Worm (Caenorhabditis elegans) whole organism, L4 larva: ENCODE data around the gene rpl-23.

Experiments used
- F44E2.7 ChIP-seq: fragments of 200-800 bp; sonication (Bioruptor generic); IDR thresholded peaks from 2 replicates; pipeline ENCODE4 v2.1.2; 2022; ENCODE audit warnings: missing genetic modification characterization, missing compliant biosample characterization
- F49E8.2 ChIP-seq: sonication (generic microtip); optimal IDR thresholded peaks from 2 replicates; lab custom pipeline; 2016; ENCODE audit warnings: missing compliant biosample characterization, mild to moderate bottlenecking, missing genetic modification characterization, borderline replicate concordance
- R02D3.7 ChIP-seq: fragments of 150-350 bp; sonication (generic microtip); optimal IDR thresholded peaks from 3 replicates; lab custom pipeline; 2014; ENCODE audit warnings: missing biosample characterization, missing genetic modification characterization
- T20F7.1 ChIP-seq: fragments of 200-800 bp; sonication (Bioruptor generic); optimal IDR thresholded peaks from 2 replicates; lab custom pipeline; 2018; ENCODE audit warnings: mild to moderate bottlenecking, missing genetic modification characterization, missing compliant biosample characterization
- T26A8.4 ChIP-seq: fragments of 200-800 bp; sonication (Bioruptor generic); IDR thresholded peaks from 2 replicates; pipeline ENCODE4 v1.3.6; 2022; ENCODE audit warnings: missing genetic modification characterization, missing compliant biosample characterization
- Y5F2A.4 ChIP-seq: fragments of 200-800 bp; sonication (Bioruptor generic); optimal IDR thresholded peaks from 2 replicates; lab custom pipeline; 2018; ENCODE audit warnings: mild to moderate bottlenecking, missing genetic modification characterization, missing compliant biosample characterization
- ZK337.2 ChIP-seq: fragments of 200-800 bp; sonication (Bioruptor generic); IDR thresholded peaks from 2 replicates; pipeline ENCODE4 v1.3.6; 2022; ENCODE audit warnings: missing genetic modification reagents, missing genetic modification characterization, missing compliant biosample characterization
- ZK546.5 ChIP-seq, 2 experiments: sonication (generic microtip); optimal IDR thresholded peaks; 2 replicates each; lab custom pipeline; 2017; ENCODE audit warnings: missing biosample characterization in 2 of 2, missing genetic modification characterization in 2 of 2
- arid-1 ChIP-seq: fragments of 200-800 bp; sonication (Bioruptor generic); conservative IDR thresholded peaks from 2 replicates; pipeline ENCODE4 v1.3.6; 2022; ENCODE audit warnings: missing genetic modification reagents, missing genetic modification characterization, missing compliant biosample characterization
- attf-4 ChIP-seq: sonication (generic microtip); optimal IDR thresholded peaks from 3 replicates; lab custom pipeline; 2017; ENCODE audit warnings: missing biosample characterization, missing genetic modification characterization
- ceh-20 ChIP-seq: fragments of 200-800 bp; sonication (Bioruptor generic); IDR thresholded peaks from 2 replicates; pipeline ENCODE4 v1.3.6; 2022; ENCODE audit warnings: missing genetic modification reagents, missing genetic modification characterization, missing compliant biosample characterization
- cey-2 ChIP-seq: sonication (generic microtip); optimal IDR thresholded peaks from 3 replicates; lab custom pipeline; 2017; ENCODE audit warnings: missing genetic modification characterization, mild to moderate bottlenecking, missing compliant biosample characterization, antibody characterized with exemption, borderline replicate concordance; ENCODE audit not compliant: insufficient read depth
- daf-12 ChIP-seq: fragments of 150-350 bp; optimal IDR thresholded peaks from 2 replicates; lab custom pipeline; 2014; ENCODE audit warnings: missing biosample characterization, missing genetic modification reagents, missing genetic modification characterization
- dmd-6 ChIP-seq: fragments of 200-800 bp; sonication (Bioruptor generic); IDR thresholded peaks from 2 replicates; pipeline ENCODE4 v1.3.6; 2022; ENCODE audit warnings: missing genetic modification reagents, missing genetic modification characterization, missing compliant biosample characterization
- dmd-8 ChIP-seq: fragments of 200-800 bp; sonication (Bioruptor generic); IDR thresholded peaks from 2 replicates; pipeline ENCODE4 v1.3.6; 2022; ENCODE audit warnings: missing genetic modification characterization, missing compliant biosample characterization
- dmd-9 ChIP-seq: fragments of 200-800 bp; sonication (Bioruptor generic); IDR thresholded peaks from 2 replicates; pipeline ENCODE4 v1.3.6; 2022; ENCODE audit warnings: missing genetic modification reagents, missing genetic modification characterization, missing compliant biosample characterization
- dpl-1 ChIP-seq: fragments of 150-350 bp; optimal IDR thresholded peaks from 2 replicates; lab custom pipeline; 2014; ENCODE audit warnings: missing biosample characterization, missing genetic modification reagents, missing genetic modification characterization
- duxl-1 ChIP-seq: sonication (generic microtip); optimal IDR thresholded peaks from 2 replicates; lab custom pipeline; 2016; ENCODE audit warnings: mild to moderate bottlenecking, missing genetic modification characterization, moderate library complexity, missing compliant biosample characterization; ENCODE audit not compliant: poor library complexity
- egl-27 ChIP-seq: sonication (generic microtip); optimal IDR thresholded peaks from 3 replicates; lab custom pipeline; 2017; ENCODE audit warnings: missing biosample characterization, missing genetic modification reagents, missing genetic modification characterization
- egl-43 ChIP-seq: fragments of 200-800 bp; sonication (Bioruptor generic); IDR thresholded peaks from 2 replicates; pipeline ENCODE4 v1.3.6; 2022; ENCODE audit warnings: missing genetic modification reagents, missing genetic modification characterization, missing compliant biosample characterization
- fos-1 ChIP-seq: fragments of 150-350 bp; optimal IDR thresholded peaks from 2 replicates; lab custom pipeline; 2014; ENCODE audit warnings: missing biosample characterization, missing genetic modification characterization
- gei-8 ChIP-seq: fragments of 200-800 bp; sonication (Bioruptor generic); optimal IDR thresholded peaks from 2 replicates; lab custom pipeline; 2018; ENCODE audit warnings: mild to moderate bottlenecking, missing genetic modification characterization, missing compliant biosample characterization
- hif-1 ChIP-seq, 2 experiments: sonication (generic microtip); optimal IDR thresholded peaks; 2 replicates each; lab custom pipeline; 2016 to 2017; ENCODE audit warnings: missing compliant biosample characterization in 2 of 2, missing genetic modification characterization in 2 of 2, missing genetic modification reagents in 2 of 2, missing genotype in 2 of 2, mild to moderate bottlenecking in 1 of 2
- hlh-11 ChIP-seq: fragments of 200-800 bp; sonication (Bioruptor generic); optimal IDR thresholded peaks from 2 replicates; lab custom pipeline; 2018; ENCODE audit warnings: mild to moderate bottlenecking, missing genetic modification characterization, missing compliant biosample characterization
- lim-7 ChIP-seq: fragments of 200-800 bp; sonication (Bioruptor generic); IDR thresholded peaks from 2 replicates; pipeline ENCODE4 v1.3.6; 2022; ENCODE audit warnings: missing genetic modification characterization, missing compliant biosample characterization
- lin-1 ChIP-seq: fragments of 200-800 bp; sonication (Bioruptor generic); IDR thresholded peaks from 2 replicates; pipeline ENCODE4 v1.3.6; 2022; ENCODE audit warnings: missing genetic modification reagents, missing genetic modification characterization, missing compliant biosample characterization
- lin-29 ChIP-seq: fragments of 200-800 bp; sonication (Bioruptor generic); IDR thresholded peaks from 2 replicates; pipeline ENCODE4 v1.3.6; 2022; ENCODE audit warnings: missing genetic modification reagents, missing genetic modification characterization, missing compliant biosample characterization
- lsy-2 ChIP-seq, 2 experiments: fragments of 150-350 bp in 1 of 2; sonication (generic microtip) in 1 of 2; optimal IDR thresholded peaks; 2 replicates each; lab custom pipeline; 2014 to 2017; ENCODE audit warnings: missing biosample characterization in 2 of 2, missing genetic modification characterization in 2 of 2
- madf-9 ChIP-seq: fragments of 200-800 bp; sonication (Bioruptor generic); conservative IDR thresholded peaks from 2 replicates; pipeline ENCODE4 v1.3.6; 2022; ENCODE audit warnings: missing genetic modification reagents, missing genetic modification characterization, missing compliant biosample characterization
- mxl-3 ChIP-seq: fragments of 200-800 bp; sonication (Bioruptor generic); optimal IDR thresholded peaks from 2 replicates; lab custom pipeline; 2018; ENCODE audit warnings: mild to moderate bottlenecking, missing genetic modification characterization, missing compliant biosample characterization
- nhr-102 ChIP-seq: sonication (generic microtip); optimal IDR thresholded peaks from 2 replicates; lab custom pipeline; 2016; ENCODE audit warnings: mild to moderate bottlenecking, missing genetic modification characterization, moderate library complexity, missing compliant biosample characterization
- nhr-237 ChIP-seq: sonication (generic microtip); optimal IDR thresholded peaks from 2 replicates; lab custom pipeline; 2017; ENCODE audit warnings: missing biosample characterization, missing genetic modification characterization
- nhr-25 ChIP-seq: sonication (generic microtip); optimal IDR thresholded peaks from 2 replicates; lab custom pipeline; 2017; ENCODE audit warnings: missing genetic modification characterization, mild to moderate bottlenecking, missing compliant biosample characterization, antibody characterized with exemption, moderate library complexity, borderline replicate concordance; ENCODE audit not compliant: insufficient read depth
- nhr-28 ChIP-seq: fragments of 150-350 bp; optimal IDR thresholded peaks from 2 replicates; lab custom pipeline; 2014; ENCODE audit warnings: missing biosample characterization, missing genetic modification characterization
- nhr-48 ChIP-seq: sonication (generic microtip); optimal IDR thresholded peaks from 2 replicates; lab custom pipeline; 2016; ENCODE audit warnings: mild to moderate bottlenecking, missing genetic modification characterization, missing compliant biosample characterization
- nhr-76 ChIP-seq: fragments of 150-350 bp; optimal IDR thresholded peaks from 2 replicates; lab custom pipeline; 2014; ENCODE audit warnings: missing biosample characterization, missing genetic modification characterization
- php-3 ChIP-seq: fragments of 200-800 bp; sonication (Bioruptor generic); IDR thresholded peaks from 2 replicates; pipeline ENCODE4 v1.3.6; 2022; ENCODE audit warnings: missing genetic modification reagents, missing genetic modification characterization, missing compliant biosample characterization
- set-16 ChIP-seq: fragments of 200-800 bp; sonication (Bioruptor generic); IDR thresholded peaks from 2 replicates; pipeline ENCODE4 v1.3.6; 2022; ENCODE audit warnings: missing genetic modification reagents, missing genetic modification characterization, missing compliant biosample characterization
- skn-1 ChIP-seq: fragments of 150-350 bp; optimal IDR thresholded peaks from 2 replicates; lab custom pipeline; 2014; ENCODE audit warnings: missing biosample characterization, missing genetic modification characterization
- snpc-1.2 ChIP-seq: fragments of 200-800 bp; sonication (Bioruptor generic); IDR thresholded peaks from 2 replicates; pipeline ENCODE4 v1.3.6; 2022; ENCODE audit warnings: missing genetic modification reagents, missing genetic modification characterization, missing compliant biosample characterization
- snpc-4 ChIP-seq: fragments of 150-350 bp; optimal IDR thresholded peaks from 2 replicates; lab custom pipeline; 2014; ENCODE audit warnings: missing biosample characterization, missing genetic modification characterization
- spr-3 ChIP-seq: fragments of 200-800 bp; sonication (Bioruptor generic); optimal IDR thresholded peaks from 2 replicates; lab custom pipeline; 2018; ENCODE audit warnings: mild to moderate bottlenecking, missing genetic modification characterization, missing compliant biosample characterization
- tag-97 ChIP-seq: fragments of 200-800 bp; sonication (Bioruptor generic); IDR thresholded peaks from 2 replicates; pipeline ENCODE4 v1.3.6; 2022; ENCODE audit warnings: missing genetic modification characterization, missing compliant biosample characterization
- unc-130 ChIP-seq: sonication (generic microtip); optimal IDR thresholded peaks from 2 replicates; lab custom pipeline; 2016; ENCODE audit warnings: missing genetic modification reagents, missing genetic modification characterization, missing compliant biosample characterization
- unc-62 ChIP-seq, 3 experiments: fragments of 150-350 bp in 1 of 3; sonication (generic microtip); optimal IDR thresholded peaks in 2 of 3; peaks in 1 of 3; 1 replicate in 1 of 3; 2 replicates in 2 of 3; lab custom pipeline; 2014 to 2017; ENCODE audit warnings: missing biosample characterization in 3 of 3, missing genetic modification characterization in 3 of 3, missing genetic modification reagents in 3 of 3, missing genotype in 1 of 3
- vab-7 ChIP-seq: fragments of 200-800 bp; sonication (Bioruptor generic); IDR thresholded peaks from 2 replicates; pipeline ENCODE4 v1.3.6; 2022; ENCODE audit warnings: missing genetic modification reagents, missing genetic modification characterization, missing compliant biosample characterization
- zfp-2 ChIP-seq: sonication (generic microtip); optimal IDR thresholded peaks from 2 replicates; lab custom pipeline; 2016; ENCODE audit warnings: mild to moderate bottlenecking, missing genetic modification characterization, missing compliant biosample characterization
- zip-2 ChIP-seq: fragments of 150-350 bp; optimal IDR thresholded peaks from 2 replicates; lab custom pipeline; 2014; ENCODE audit warnings: missing biosample characterization, missing genetic modification characterization
- ztf-11 ChIP-seq: fragments of 150-350 bp; optimal IDR thresholded peaks from 2 replicates; lab custom pipeline; 2014; ENCODE audit warnings: missing biosample characterization, missing genetic modification characterization

rpl-23 gene

ce11 chrIII:5706077-5706627 lies at the start of gene rpl-23 (continued):
- peak; percentile 62 for TF ChIP-seq dmd-6 (GFP tag; lab: Robert Waterston, UW)
- no peak for TF ChIP-seq cey-2 (tag; lab: Kevin White, UChicago)
- peak; percentile 83 for TF ChIP-seq nhr-28 (tag; lab: Kevin White, UChicago)
- TF ChIP-seq gei-8 (GFP tag; lab: Kevin White, UChicago): no peak
- no peak for TF ChIP-seq mxl-3 (GFP tag; lab: Kevin White, UChicago)
- no peak for TF ChIP-seq set-16 (GFP tag; lab: Robert Waterston, UW)
- TF ChIP-seq dmd-8 (GFP tag; lab: Robert Waterston, UW): no peak
- TF ChIP-seq snpc-4 (tag; lab: Kevin White, UChicago): no peak
- TF ChIP-seq F44E2.7 (GFP tag; lab: Robert Waterston, UW): no peak
- no peak for TF ChIP-seq dmd-9
- TF ChIP-seq egl-43 (GFP tag; lab: Robert Waterston, UW): no peak
- TF ChIP-seq egl-27: no peak
- no peak for TF ChIP-seq lin-1 (GFP tag; lab: Robert Waterston, UW)
- no peak for TF ChIP-seq attf-4 (tag; lab: Kevin White, UChicago)
- TF ChIP-seq lin-29: no peak
- peak; percentile 13 for TF ChIP-seq nhr-48 (tag; lab: Kevin White, UChicago)
- TF ChIP-seq skn-1 (tag; lab: Kevin White, UChicago): no peak
- TF ChIP-seq lim-7 (GFP tag; lab: Robert Waterston, UW): 0 out of 2 replicates have a peak, but pooled peaks have one; percentile 52
- no peak for TF ChIP-seq php-3
- TF ChIP-seq hif-1 (tag; optimal IDR thresholded peaks at IDR 0.05; lab: Kevin White, UChicago): peak in 1 of 2 experiments; percentile 77
- peak; percentile 85 for TF ChIP-seq T20F7.1 (GFP tag; lab: Kevin White, UChicago)
- TF ChIP-seq ZK337.2: 0 out of 2 replicates have a peak, but pooled peaks have one; percentile 23
- peak in 1 of 2 experiments; percentile 58 for TF ChIP-seq ZK546.5 (tag; optimal IDR thresholded peaks at IDR 0.05; lab: Kevin White, UChicago)
- TF ChIP-seq fos-1 (tag; lab: Kevin White, UChicago): no peak
- TF ChIP-seq nhr-237 (tag; lab: Kevin White, UChicago): no peak
- peak; percentile 74; the same call in 1 of the 2 replicates for TF ChIP-seq arid-1 (GFP tag; lab: Robert Waterston, UW)
- peak; percentile 96 for TF ChIP-seq R02D3.7
- no peak for TF ChIP-seq Y5F2A.4 (GFP tag; lab: Kevin White, UChicago)
- TF ChIP-seq vab-7 (GFP tag; lab: Robert Waterston, UW): peak; percentile 61
- peak; percentile 56 for TF ChIP-seq unc-130 (GFP tag; lab: Kevin White, UChicago)
- no peak for TF ChIP-seq nhr-76 (tag; lab: Kevin White, UChicago)
- TF ChIP-seq ceh-20: peak; percentile 52; the same call in 1 of the 2 replicates
- peak; percentile 29 for TF ChIP-seq zip-2 (tag; lab: Kevin White, UChicago)
- no peak for TF ChIP-seq tag-97 (GFP tag; lab: Robert Waterston, UW)
- TF ChIP-seq zfp-2 (tag; lab: Kevin White, UChicago): peak; percentile 70
- peak; percentile 52 for TF ChIP-seq nhr-102 (tag; lab: Kevin White, UChicago)
- TF ChIP-seq spr-3 (GFP tag; lab: Kevin White, UChicago): no peak
- peak; percentile 77 for TF ChIP-seq hlh-11 (tag; lab: Kevin White, UChicago)
- TF ChIP-seq T26A8.4: peak; percentile 84
- TF ChIP-seq unc-62 (GFP tag; optimal IDR thresholded peaks at IDR 0.05 in 1 of 2; lab: Kevin White, UChicago): peak in 1 of 2 experiments; percentile 21
- no peak for TF ChIP-seq unc-62 (tag; optimal IDR thresholded peaks at IDR 0.05; lab: Kevin White, UChicago)
- TF ChIP-seq madf-9: no peak; the same call in 1 of the 2 replicates
- peak; percentile 36 for TF ChIP-seq nhr-25 (tag; lab: Kevin White, UChicago)
- TF ChIP-seq duxl-1: no peak
- no peak for TF ChIP-seq F49E8.2 (tag; lab: Kevin White, UChicago)
- TF ChIP-seq snpc-1.2: no peak
- TF ChIP-seq dpl-1 (GFP tag; lab: Kevin White, UChicago): peak; percentile 88
- TF ChIP-seq lsy-2 (tag; optimal IDR thresholded peaks at IDR 0.05; lab: Kevin White, UChicago): peak; percentile 83 to 96
- no peak for TF ChIP-seq ztf-11 (tag; lab: Kevin White, UChicago)
- no peak for TF ChIP-seq daf-12
